Worm (Caenorhabditis elegans) whole organism, L2 larva: Measurements from ENCODE around the gene chtb-1.

Experiments
- ZK546.5 ChIP-seq: sonication (generic microtip); optimal IDR thresholded peaks from 2 replicates; lab custom pipeline; 2017; ENCODE audit warnings: missing biosample characterization, missing genetic modification characterization
- aly-2 ChIP-seq: fragments of 150-350 bp; optimal IDR thresholded peaks from 2 replicates; lab custom pipeline; 2014; ENCODE audit warnings: missing biosample characterization, missing genetic modification characterization
- ama-1 ChIP-seq: fragments of 150-350 bp; optimal IDR thresholded peaks from 2 replicates; lab custom pipeline; 2018; ENCODE audit warnings: inconsistent platforms
- lin-11 ChIP-seq: fragments of 150-350 bp; sonication (generic microtip); optimal IDR thresholded peaks from 2 replicates; lab custom pipeline; 2014; ENCODE audit warnings: missing biosample characterization, missing genetic modification characterization, inconsistent platforms, mixed read lengths
- lin-13 ChIP-seq: fragments of 150-350 bp; optimal IDR thresholded peaks from 2 replicates; lab custom pipeline; 2014; ENCODE audit warnings: missing biosample characterization, missing genetic modification reagents, missing genetic modification characterization
- lin-39 ChIP-seq: fragments of 150-350 bp; optimal IDR thresholded peaks from 2 replicates; lab custom pipeline; 2014; ENCODE audit warnings: missing biosample characterization, missing genetic modification reagents, missing genetic modification characterization
- nhr-21 ChIP-seq: fragments of 150-350 bp; optimal IDR thresholded peaks from 2 replicates; lab custom pipeline; 2014; ENCODE audit warnings: missing biosample characterization, missing genetic modification characterization
- nhr-77 ChIP-seq: fragments of 150-350 bp; optimal IDR thresholded peaks from 2 replicates; lab custom pipeline; 2014; ENCODE audit warnings: missing biosample characterization, missing genetic modification characterization
- skn-1 ChIP-seq: sonication (generic microtip); optimal IDR thresholded peaks from 2 replicates; lab custom pipeline; 2017; ENCODE audit warnings: missing biosample characterization, missing genetic modification characterization
- sma-3 ChIP-seq: sonication (generic microtip); optimal IDR thresholded peaks from 2 replicates; lab custom pipeline; 2016; ENCODE audit warnings: missing genetic modification reagents, missing genetic modification characterization, missing compliant biosample characterization
- unc-39 ChIP-seq: fragments of 150-350 bp; optimal IDR thresholded peaks from 2 replicates; lab custom pipeline; 2014; ENCODE audit warnings: missing biosample characterization, missing genetic modification characterization
- unc-62 ChIP-seq: fragments of 150-350 bp; optimal IDR thresholded peaks from 2 replicates; lab custom pipeline; 2014; ENCODE audit warnings: missing biosample characterization, missing genetic modification reagents, missing genetic modification characterization
- zag-1 ChIP-seq: fragments of 150-350 bp; optimal IDR thresholded peaks from 2 replicates; lab custom pipeline; 2014; ENCODE audit warnings: missing biosample characterization, missing genetic modification characterization

ce11 chrIII:9300670-9301069 lies 54.6 kb downstream of the chtb-1 start:
- TF ChIP-seq nhr-21 (tag; lab: Kevin White, UChicago) (no peak), unc-62 (GFP tag; lab: Kevin White, UChicago) (no peak), lin-13 (no peak), ama-1 (lab: Kevin White, UChicago) (no peak), skn-1 (no peak), aly-2 (tag; lab: Kevin White, UChicago) (no peak), ZK546.5 (no peak), zag-1 (no peak), unc-39 (no peak), lin-39 (tag; lab: Kevin White, UChicago) (no peak), sma-3 (GFP tag; lab: Kevin White, UChicago) (no peak), nhr-77 (tag; lab: Kevin White, UChicago) (no peak), lin-11 (tag; lab: Kevin White, UChicago) (no peak)
